Worm (Caenorhabditis elegans) whole organism, L4 larva: ENCODE results near the gene srt-52.

Experiments used
- ama-1 ChIP-seq: fragments of 150-350 bp; optimal IDR thresholded peaks from 2 replicates; lab custom pipeline; 2014; ENCODE audit warnings: inconsistent platforms, mixed read lengths
- dmd-6 ChIP-seq: fragments of 200-800 bp; sonication (Bioruptor generic); IDR thresholded peaks from 2 replicates; pipeline ENCODE4 v1.3.6; 2022; ENCODE audit warnings: missing genetic modification reagents, missing genetic modification characterization, missing compliant biosample characterization
- unc-130 ChIP-seq: sonication (generic microtip); optimal IDR thresholded peaks from 2 replicates; lab custom pipeline; 2016; ENCODE audit warnings: missing genetic modification reagents, missing genetic modification characterization, missing compliant biosample characterization

ce11 chrV:16067-16845, 39.6 kb downstream of the srt-52 start:
- TF ChIP-seq unc-130 (GFP tag; lab: Kevin White, UChicago) (no peak), ama-1 (lab: Kevin White, UChicago) (no peak), dmd-6 (GFP tag; lab: Robert Waterston, UW) (peak; percentile 28; the same call in 1 of the 2 replicates)
